Fruit fly (Drosophila melanogaster): ENCODE results near the gene CG31928.

CG31928 gene

DNA sequence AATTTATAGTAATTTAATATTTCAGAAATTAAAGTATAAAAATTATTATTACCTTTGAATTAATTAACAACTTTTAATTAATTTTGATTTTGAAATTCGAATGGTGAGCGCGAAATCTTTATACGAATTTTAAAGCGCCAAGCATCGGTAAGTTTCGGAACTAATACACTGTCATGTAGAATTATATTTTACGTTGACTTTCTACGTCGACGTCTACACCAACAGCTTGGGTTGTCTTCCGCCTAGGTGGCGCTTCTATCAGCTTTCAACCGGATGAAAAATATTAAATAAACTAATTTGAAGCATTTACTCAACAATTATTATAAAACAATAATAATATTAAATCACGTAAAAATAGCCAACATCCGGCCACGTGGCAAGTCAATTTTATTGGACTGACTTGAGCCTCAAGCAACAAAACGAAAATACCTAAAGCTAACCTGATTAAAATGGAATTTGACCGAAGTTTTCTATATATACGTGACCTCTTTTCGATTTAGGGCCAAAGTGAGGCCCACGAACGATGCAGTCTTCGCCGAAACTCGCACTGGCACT lies at the start of gene CG31928:
CG31928 (plus strand) TSS at position 505 of the 555 bp plus-strand sequence.
- TF ChIP-seq CTCF (optimal IDR thresholded peaks at IDR 0.05) (peak; percentile 84 to 97), CG8478 (optimal IDR thresholded peaks at IDR 0.05) (no peak)

DNA sequence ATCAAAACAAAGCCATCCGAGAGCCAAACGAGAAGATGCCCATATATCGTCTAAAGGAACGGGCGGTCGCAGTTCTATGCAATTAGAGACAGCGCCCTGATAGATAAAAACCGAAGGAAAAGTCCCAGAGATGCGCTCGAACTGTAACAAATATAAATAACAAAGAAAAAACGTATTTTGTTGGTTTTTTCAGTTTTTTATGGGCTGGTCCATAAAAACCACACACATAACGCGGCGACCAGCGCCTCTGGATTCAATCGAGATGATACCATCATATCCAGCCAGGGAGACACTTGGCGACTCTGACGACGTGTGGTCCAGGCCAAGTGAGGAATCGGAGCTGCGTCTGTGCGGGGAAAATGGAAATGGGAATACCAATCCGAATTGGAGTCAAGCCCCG lies 48.6 kb upstream of the CG31928 start:
- TF ChIP-seq CTCF (optimal IDR thresholded peaks at IDR 0.05) (no peak), CG8478 (optimal IDR thresholded peaks at IDR 0.05) (no peak)

DNA sequence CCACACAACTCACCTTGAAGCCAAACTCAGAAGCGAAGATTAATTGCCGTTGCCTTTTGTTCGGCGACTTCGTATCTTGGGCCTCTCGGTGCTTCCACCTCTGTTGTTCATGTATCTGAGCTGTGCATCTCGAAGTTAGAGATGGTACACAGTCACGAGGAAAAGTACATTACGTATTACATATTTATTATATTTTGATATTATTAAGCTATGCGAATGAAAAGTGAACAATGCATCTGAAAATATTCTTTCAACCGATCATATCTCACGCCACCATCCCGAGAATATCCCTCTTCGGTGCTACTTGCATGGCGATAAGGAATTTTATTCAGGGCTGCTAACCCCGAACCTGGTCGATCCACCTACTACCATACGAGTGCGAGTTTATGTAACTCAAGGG lies 47.0 kb upstream of the CG31928 start:
- TF ChIP-seq CTCF (optimal IDR thresholded peaks at IDR 0.05) = no peak
- no peak for TF ChIP-seq CG8478 (optimal IDR thresholded peaks at IDR 0.05)

DNA sequence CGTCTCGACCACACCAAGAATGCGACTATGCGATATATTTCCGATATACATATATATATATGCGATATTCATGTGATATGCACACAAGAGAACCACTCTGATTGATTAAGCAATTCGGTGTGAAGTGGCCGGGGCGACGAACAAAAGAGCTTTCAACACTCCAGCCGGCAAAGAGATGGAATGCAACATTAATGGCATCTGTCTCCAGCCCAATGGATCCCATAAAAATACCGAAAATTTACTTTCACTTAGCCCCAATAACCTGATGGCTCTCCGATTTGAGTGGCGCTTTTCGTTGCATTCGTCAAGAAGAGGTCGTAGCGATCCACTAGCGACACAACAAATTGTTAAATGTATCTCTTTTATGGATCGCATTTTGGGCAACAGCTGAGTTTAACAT lies 45.4 kb upstream of the CG31928 start:
- TF ChIP-seq CG8478 (optimal IDR thresholded peaks at IDR 0.05) (no peak), CTCF (optimal IDR thresholded peaks at IDR 0.05) (no peak)

DNA sequence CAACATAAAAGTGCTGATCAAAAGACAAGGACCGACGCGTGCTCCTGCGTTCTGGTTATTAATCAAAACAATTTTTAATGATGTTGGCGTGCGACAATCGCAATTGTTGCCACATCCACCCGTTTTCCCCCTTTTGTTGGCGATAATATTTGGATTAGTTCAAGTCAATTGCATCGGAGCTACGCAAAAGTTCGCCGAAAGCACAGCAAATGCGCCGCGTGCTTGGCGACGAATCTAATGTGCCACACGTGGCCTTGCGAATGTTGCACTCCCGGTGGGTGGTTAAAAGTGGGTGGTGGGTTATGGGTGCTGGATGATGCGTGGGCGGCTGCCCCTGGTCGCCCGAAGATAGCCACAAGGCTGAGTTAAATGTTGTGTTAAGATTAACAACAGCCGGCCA lies 44.4 kb upstream of the CG31928 start:
- no peak for TF ChIP-seq CTCF (optimal IDR thresholded peaks at IDR 0.05)
- no peak for TF ChIP-seq CG8478 (optimal IDR thresholded peaks at IDR 0.05)

DNA sequence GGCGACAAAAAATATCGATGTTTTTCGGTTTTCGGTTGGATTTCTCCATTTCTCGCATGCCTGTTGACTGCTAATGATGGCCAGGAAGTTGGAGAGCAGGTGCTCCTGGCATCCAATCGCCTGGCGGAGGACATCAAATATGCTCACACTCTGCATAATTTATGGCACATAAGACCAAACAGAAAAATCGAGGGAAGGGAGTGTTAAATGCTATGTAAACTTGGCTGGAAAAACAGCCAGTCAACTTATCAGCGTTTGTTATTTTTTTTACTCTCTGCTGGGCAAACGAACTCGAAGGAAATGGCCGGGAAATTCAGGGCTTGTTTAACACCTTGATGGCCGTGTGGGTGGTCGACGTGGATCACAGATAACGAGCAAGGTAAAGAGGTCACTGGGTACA lies 43.9 kb upstream of the CG31928 start:
- TF ChIP-seq CG8478 (optimal IDR thresholded peaks at IDR 0.05) (no peak), CTCF (optimal IDR thresholded peaks at IDR 0.05) (no peak)

DNA sequence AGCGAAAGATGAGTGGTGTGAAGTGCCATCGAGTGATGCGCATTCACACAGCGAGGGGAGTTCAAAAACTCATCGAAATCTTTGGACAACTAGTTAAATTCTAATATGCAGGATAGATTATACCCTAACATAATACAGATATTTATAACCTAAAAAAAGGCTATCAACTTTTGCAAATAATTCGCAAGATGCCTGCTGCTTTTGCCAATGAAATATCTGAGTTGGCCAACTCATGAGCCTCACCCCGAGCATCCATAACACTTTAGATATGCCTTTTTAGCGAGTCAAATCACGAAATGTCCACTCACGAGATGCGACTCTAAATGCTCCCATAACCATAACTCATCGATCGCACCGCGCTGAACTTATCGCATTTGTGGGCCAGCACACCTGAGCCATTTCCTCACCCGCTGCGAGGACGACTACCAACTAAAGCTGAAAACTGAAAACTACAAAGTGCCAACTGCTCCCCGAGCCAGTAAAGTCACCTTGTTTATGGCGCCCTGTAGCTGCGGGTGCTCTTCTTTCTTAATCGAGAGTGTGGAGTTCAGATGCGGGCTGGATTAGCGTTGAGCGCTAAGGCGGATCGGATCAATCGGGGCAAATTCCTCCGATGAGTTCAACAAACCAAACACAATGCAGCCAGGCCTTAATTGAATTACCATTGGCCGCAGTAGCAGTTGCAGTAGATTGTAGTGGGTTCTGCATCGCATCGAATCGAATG lies 42.2 kb upstream of the CG31928 start:
- TF ChIP-seq CG8478 (optimal IDR thresholded peaks at IDR 0.05) (no peak), CTCF (optimal IDR thresholded peaks at IDR 0.05) (no peak)

DNA sequence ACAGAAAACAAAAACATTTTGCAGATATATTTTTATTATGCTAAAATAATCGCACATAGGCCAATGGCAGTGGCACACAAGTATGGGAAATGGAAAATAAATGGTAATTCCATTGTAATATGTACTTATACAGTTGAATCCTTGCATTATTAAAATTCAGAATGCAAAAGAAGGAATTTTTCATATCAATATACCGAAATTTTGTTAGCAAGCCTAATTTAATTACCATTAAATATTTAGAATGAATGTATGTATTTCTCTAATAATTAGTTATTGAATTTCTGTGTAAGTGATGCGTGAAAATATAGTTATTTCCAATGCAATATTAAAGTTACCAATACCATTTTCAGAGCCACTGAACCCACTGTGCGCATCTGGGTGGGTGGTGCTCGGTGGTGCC lies 36.6 kb upstream of the CG31928 start:
- TF ChIP-seq CG8478 (optimal IDR thresholded peaks at IDR 0.05) (no peak), CTCF (optimal IDR thresholded peaks at IDR 0.05) (no peak)

DNA sequence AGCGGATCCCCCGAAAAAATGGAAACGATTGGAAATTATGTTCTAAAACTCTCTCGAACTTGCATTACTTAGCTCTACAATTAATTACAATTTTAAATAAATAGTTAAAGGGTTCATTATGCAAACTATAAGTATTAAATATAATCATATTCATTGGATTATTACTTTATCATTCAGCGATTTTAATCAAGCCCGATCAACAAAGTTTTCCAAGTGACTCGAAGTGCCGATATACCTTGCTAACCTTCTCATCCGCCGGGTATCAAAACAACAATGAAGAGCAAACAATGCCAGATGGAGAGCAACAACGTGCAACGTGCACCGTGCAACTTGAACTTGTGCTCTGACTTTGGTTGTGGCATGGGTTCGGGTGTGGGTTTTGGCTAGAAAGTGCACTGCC lies 35.8 kb upstream of the CG31928 start:
- TF ChIP-seq CG8478 (optimal IDR thresholded peaks at IDR 0.05) (no peak), CTCF (optimal IDR thresholded peaks at IDR 0.05) (no peak)

DNA sequence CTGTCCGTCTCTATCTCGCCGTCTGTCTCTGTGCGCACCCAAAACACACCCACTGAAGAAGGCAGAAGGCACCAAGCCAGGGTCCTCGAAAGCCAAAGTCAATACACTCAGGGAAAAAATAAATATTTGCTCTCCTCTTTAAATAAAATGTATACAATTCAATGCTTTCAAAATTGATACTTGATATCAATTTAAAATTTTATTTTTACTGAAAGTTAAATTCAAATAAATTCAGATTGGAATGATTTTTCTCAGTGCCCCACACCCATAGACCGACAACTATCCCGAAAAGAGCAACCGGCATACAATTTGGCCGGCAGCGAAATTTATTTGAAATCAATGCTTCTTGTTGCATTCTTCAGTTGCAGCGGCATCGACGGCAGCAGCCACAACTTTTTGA lies 35.3 kb upstream of the CG31928 start:
- TF ChIP-seq CG8478 (optimal IDR thresholded peaks at IDR 0.05) (no peak), CTCF (optimal IDR thresholded peaks at IDR 0.05) (no peak)

DNA sequence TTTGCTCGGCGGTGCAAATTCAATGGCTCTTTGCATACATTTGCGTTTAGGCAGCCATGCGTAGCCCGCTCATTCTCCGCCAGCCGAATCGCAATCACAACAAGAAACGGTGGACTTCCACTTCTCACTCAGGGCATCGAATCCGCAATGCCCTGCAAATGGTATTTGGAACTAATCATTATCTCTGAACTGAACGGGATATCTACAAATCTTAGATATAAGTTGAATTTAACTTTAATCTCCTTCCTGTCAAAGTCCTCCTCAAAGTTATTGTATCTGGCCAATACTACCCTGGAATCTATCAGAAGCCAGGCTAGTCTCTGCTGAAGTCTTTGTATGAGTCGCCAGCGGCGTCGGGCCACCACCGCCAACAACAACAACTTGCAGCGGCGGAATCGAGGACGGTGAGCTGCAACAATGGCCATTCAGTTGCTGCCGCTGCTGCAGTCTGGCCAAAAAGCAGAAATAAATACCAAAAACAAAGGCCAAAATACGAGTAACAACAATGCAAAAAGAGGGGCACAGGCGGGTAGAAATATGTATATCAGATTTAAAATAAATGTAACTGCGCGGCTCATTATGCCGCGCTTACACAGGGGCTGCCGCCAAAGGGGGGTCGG lies 33.4 kb upstream of the CG31928 start:
- no peak for TF ChIP-seq CTCF (optimal IDR thresholded peaks at IDR 0.05)
- no peak for TF ChIP-seq CG8478 (optimal IDR thresholded peaks at IDR 0.05)

DNA sequence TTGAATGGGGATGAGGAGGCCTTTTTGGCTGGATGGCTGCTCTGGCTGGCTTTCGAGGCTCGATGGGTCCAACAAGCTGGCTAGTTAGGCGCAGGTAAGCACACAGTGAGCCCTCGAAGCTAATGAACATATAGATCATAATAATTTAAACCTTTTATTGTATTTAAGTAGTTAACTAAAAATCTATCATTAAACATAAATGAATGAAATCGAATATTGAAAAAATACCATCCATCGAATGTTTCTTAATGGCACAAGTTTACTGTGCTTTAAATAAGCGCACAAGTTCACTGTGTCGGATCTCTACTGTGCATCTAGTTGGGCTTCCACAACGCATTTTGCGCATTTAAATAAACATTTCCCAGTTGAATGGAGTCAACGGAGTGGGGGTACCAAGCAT lies 32.8 kb upstream of the CG31928 start:
- TF ChIP-seq CTCF (optimal IDR thresholded peaks at IDR 0.05) (no peak), CG8478 (optimal IDR thresholded peaks at IDR 0.05) (no peak)

DNA sequence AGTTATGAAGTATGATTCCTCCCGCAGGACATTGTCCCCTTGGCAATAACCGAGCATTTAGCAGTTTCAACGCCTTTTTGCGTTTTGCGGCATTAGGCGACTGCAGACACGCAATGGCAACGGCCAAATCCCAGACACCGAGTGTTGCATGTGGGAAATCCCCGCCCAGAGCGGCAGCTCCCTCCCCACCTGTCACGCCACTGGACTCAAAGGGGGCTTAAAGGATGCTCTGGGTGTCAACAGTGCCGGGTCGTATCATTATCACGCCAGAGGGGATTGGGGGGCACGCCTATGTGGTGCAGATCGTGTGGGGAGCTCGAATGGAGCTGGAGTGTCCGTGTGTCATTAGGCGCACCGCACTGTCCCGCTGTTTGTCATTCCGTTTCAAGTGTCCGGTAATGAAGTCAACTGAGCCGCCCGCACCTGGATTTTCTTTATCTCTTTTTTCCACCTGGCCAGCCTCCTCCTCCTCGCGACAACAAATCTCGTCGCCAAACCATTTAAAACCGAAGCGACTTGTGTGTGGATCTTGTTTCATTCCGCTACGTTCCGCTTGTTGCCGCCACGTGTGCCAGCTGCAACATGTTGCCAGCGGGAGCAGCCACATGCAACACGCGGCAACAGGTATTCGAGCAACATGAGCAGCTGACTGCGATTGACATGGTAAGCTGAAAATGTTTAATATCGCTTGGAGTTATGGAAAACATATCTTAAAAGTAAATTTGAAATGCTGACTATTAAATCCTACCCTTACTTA lies 31.5 kb upstream of the CG31928 start:
- TF ChIP-seq CG8478 (optimal IDR thresholded peaks at IDR 0.05) (no peak), CTCF (optimal IDR thresholded peaks at IDR 0.05) (no peak)

DNA sequence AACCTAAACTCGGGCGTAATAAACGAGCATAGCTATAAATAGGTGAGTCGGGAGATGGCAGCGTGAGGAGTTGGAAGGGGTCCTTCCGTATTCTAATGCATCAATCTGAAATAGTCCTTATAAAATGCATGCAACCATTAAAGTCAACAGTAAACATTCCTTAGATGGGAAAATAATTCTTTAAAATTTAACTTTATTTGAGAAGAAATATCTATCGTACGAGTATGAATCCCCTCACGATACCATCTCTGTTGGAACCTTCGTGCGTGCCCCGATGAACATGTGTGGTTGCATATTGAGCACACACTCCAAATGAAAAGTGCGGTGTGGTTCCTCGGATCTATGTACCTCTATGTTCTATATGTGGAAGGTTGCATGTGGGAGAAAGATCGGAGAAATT lies 30.0 kb upstream of the CG31928 start:
- TF ChIP-seq CTCF (optimal IDR thresholded peaks at IDR 0.05) (no peak), CG8478 (optimal IDR thresholded peaks at IDR 0.05) (no peak)

DNA sequence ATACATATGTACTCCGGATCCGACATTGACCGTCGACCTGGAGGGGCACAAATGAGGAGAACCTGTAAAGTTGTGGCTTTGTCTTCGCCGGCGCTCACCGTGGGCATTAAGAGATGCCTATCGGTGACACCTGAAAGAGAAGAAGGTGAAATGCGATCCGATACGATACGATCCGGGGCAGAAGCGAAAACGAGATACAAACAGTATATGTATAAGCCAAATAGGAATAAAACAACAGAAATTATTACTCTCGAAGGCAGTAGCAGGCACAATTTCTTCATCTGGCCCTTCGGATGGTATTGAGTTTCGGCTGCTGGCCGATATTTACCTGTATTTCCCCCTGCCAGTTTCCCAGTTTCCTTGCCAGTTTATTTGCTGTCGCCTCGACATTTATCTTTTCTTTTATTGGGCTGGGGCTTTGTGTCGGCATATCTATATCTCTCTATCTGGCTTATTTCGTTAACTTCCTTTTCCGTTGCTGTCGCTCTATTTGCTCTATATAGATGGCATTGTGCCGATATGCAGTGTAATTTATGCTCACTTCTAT lies 28.7 kb upstream of the CG31928 start:
- TF ChIP-seq CTCF (optimal IDR thresholded peaks at IDR 0.05) = no peak
- TF ChIP-seq CG8478 (optimal IDR thresholded peaks at IDR 0.05) = no peak

All from S2 (cell line).